Worm (Caenorhabditis elegans): ENCODE data around the gene F47B8.3.

ce11 chrV:14317204-14317603, 5.6 kb downstream of the F47B8.3 start:
- TF ChIP-seq B0310.2 (tag; optimal IDR thresholded peaks at IDR 0.05): no peak
- no peak for TF ChIP-seq ceh-36 (tag; optimal IDR thresholded peaks at IDR 0.05)
- TF ChIP-seq tra-4 (tag; optimal IDR thresholded peaks at IDR 0.05): no peak
- no peak for TF ChIP-seq ama-1 (optimal IDR thresholded peaks at IDR 0.05)
- TF ChIP-seq pes-1 (GFP tag; IDR thresholded peaks at IDR 0.05): no peak
- TF ChIP-seq tbx-37 (GFP tag; conservative IDR thresholded peaks at IDR 0.05): no peak
- TF ChIP-seq aly-1 (tag; optimal IDR thresholded peaks at IDR 0.05): no peak

Measured in whole organism, early embryonic.